Fruit fly (Drosophila melanogaster) Kc167 (cell line): ENCODE results near the gene CG8509.

Experiments used
- Myc ChIP-seq: fragments of >200 bp; optimal IDR thresholded peaks from 2 replicates; lab custom pipeline; 2017; ENCODE audit warnings: missing external identifiers
- insv ChIP-seq: fragments of >200 bp; optimal IDR thresholded peaks from 3 replicates; lab custom pipeline; 2018; ENCODE audit warnings: missing external identifiers
- psq ChIP-seq: fragments of >200 bp; optimal IDR thresholded peaks from 2 replicates; lab custom pipeline; 2017; ENCODE audit warnings: missing external identifiers
- ttk ChIP-seq: sonication (Bioruptor generic); optimal IDR thresholded peaks from 2 replicates; lab custom pipeline; 2017; ENCODE audit warnings: missing external identifiers

DNA sequence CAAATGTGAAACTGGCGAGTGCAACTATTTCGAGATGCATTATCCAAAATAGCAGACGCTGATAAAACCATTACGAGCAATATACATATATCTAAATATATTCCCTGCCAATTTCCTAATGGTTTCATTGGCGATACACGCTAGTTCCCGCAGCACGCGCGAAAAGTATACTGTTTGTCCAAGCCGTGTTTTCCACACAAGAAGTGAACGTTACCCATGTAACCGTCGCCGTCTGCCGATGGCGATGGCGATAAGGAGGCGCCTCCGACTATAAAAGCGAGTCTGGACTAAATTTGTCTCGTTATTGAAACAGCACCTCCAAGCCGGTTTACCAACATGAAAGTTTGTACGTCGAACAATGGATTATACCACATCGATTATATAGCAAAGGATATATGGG, 30.5 kb upstream of the CG8509 start, which contains the start of gene CG43673:
- no peak for TF ChIP-seq insv (lab: Kevin White, UChicago)
- TF ChIP-seq psq (lab: Kevin White, UChicago), result no peak
- no peak for TF ChIP-seq Myc (lab: Kevin White, UChicago)
- no peak for TF ChIP-seq ttk (lab: Kevin White, UChicago)
